Worm (Caenorhabditis elegans): ENCODE data around the gene C16C8.8.

DNA sequence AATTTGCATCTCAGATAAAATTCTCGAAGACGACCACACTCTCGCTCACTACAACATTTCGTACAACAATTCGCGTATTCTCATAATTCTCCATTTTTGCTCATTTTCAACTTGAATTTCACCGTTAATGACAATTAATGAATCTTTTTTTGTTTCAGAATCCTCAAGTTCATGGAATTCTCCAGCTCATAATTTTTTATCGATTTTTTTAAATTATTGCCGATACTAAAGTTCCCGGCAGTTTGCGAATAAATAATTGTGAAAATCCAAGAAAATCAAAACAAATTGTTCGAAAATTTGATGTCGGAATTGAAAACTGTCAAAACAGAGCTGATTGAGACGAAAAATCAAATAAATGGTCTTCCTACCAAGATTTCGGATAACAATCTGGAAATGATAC, 13.6 kb downstream of the C16C8.8 start, which contains the start of gene C16C8.21:
- TF ChIP-seq nhr-237 (tag; optimal IDR thresholded peaks at IDR 0.05), result no peak
- TF ChIP-seq lsy-2 (tag; optimal IDR thresholded peaks at IDR 0.05), result no peak
- TF ChIP-seq blmp-1 (tag; optimal IDR thresholded peaks at IDR 0.05), result no peak
- no peak for TF ChIP-seq lin-15B (tag; optimal IDR thresholded peaks at IDR 0.05)
- no peak for TF ChIP-seq unc-130 (tag; optimal IDR thresholded peaks at IDR 0.05)
- no peak for TF ChIP-seq snpc-4 (tag; optimal IDR thresholded peaks at IDR 0.05)
- no peak for TF ChIP-seq pax-3 (tag; optimal IDR thresholded peaks at IDR 0.05)
- TF ChIP-seq ztf-4 (tag; optimal IDR thresholded peaks at IDR 0.05), result no peak
- TF ChIP-seq fos-1 (tag; optimal IDR thresholded peaks at IDR 0.05), result no peak
- no peak for TF ChIP-seq Y116A8C.19 (tag; optimal IDR thresholded peaks at IDR 0.05; ENCODE audit: borderline replicate concordance)
- TF ChIP-seq nhr-28 (tag; optimal IDR thresholded peaks at IDR 0.05), result no peak

All from whole organism, L1 larva.